Fruit fly (Drosophila melanogaster) whole organism, prepupa: ENCODE data around the gene aust.

Experiments used
- Blimp-1 ChIP-seq: fragments of 200-800 bp; sonication (Bioruptor generic); optimal IDR thresholded peaks from 3 replicates; lab custom pipeline; 2017; ENCODE audit warnings: missing biosample characterization, missing genetic modification characterization, mild to moderate bottlenecking, moderate library complexity, missing genetic modification reagents
- CG10631 ChIP-seq: fragments of 200-800 bp; sonication (Bioruptor generic); optimal IDR thresholded peaks from 2 replicates; lab custom pipeline; 2016; ENCODE audit warnings: missing biosample characterization, missing genetic modification characterization
- CG10669 ChIP-seq: fragments of 200-800 bp; sonication (Bioruptor generic); optimal IDR thresholded peaks from 3 replicates; lab custom pipeline; 2018; ENCODE audit warnings: missing biosample characterization, mild to moderate bottlenecking, missing genetic modification characterization, moderate library complexity
- CG15336 ChIP-seq: fragments of 200-800 bp; sonication (Bioruptor generic); IDR thresholded peaks from 2 replicates; pipeline ENCODE4 v1.3.6; 2022; ENCODE audit warnings: missing biosample characterization, missing genetic modification characterization
- CG1621 ChIP-seq: fragments of 200-800 bp; sonication (Bioruptor generic); optimal IDR thresholded peaks from 3 replicates; lab custom pipeline; 2018; ENCODE audit warnings: missing biosample characterization, mild to moderate bottlenecking, missing genetic modification characterization
- CG16779 ChIP-seq: fragments of 200-800 bp; sonication (Bioruptor generic); optimal IDR thresholded peaks from 3 replicates; lab custom pipeline; 2017; ENCODE audit warnings: missing biosample characterization, mild to moderate bottlenecking, missing genetic modification characterization
- CG3032 ChIP-seq: fragments of 200-800 bp; optimal IDR thresholded peaks from 2 replicates; lab custom pipeline; 2019; ENCODE audit warnings: missing biosample characterization, mild to moderate bottlenecking, missing genetic modification characterization, moderate library complexity
- CG31627 ChIP-seq: fragments of 200-800 bp; sonication (Bioruptor generic); optimal IDR thresholded peaks from 3 replicates; lab custom pipeline; 2016; ENCODE audit warnings: missing biosample characterization, missing genetic modification characterization
- CG32006 ChIP-seq: fragments of 200-800 bp; sonication (Bioruptor generic); optimal IDR thresholded peaks from 3 replicates; lab custom pipeline; 2017; ENCODE audit warnings: missing biosample characterization, mild to moderate bottlenecking, missing genetic modification characterization
- CG34406 ChIP-seq: fragments of 200-800 bp; sonication (Bioruptor generic); optimal IDR thresholded peaks from 3 replicates; lab custom pipeline; 2016; ENCODE audit warnings: missing biosample characterization, missing genetic modification characterization
- CG3919 ChIP-seq: fragments of 200-800 bp; sonication (Bioruptor generic); optimal IDR thresholded peaks from 3 replicates; lab custom pipeline; 2016; ENCODE audit warnings: missing biosample characterization, missing genetic modification characterization
- CG4318 ChIP-seq: fragments of 200-800 bp; sonication (Bioruptor generic); optimal IDR thresholded peaks from 3 replicates; lab custom pipeline; 2017; ENCODE audit warnings: missing biosample characterization, mild to moderate bottlenecking, missing genetic modification characterization
- CG6163 ChIP-seq: fragments of 200-800 bp; sonication (Bioruptor generic); IDR thresholded peaks from 3 replicates; pipeline ENCODE4 v1.3.6; 2022; ENCODE audit warnings: missing biosample characterization, missing genetic modification characterization
- CG6276 ChIP-seq: fragments of 200-800 bp; sonication (Bioruptor generic); optimal IDR thresholded peaks from 2 replicates; lab custom pipeline; 2017; ENCODE audit warnings: missing biosample characterization, mild to moderate bottlenecking, missing genetic modification characterization
- CG6792 ChIP-seq: fragments of 200-800 bp; sonication (Bioruptor generic); optimal IDR thresholded peaks from 3 replicates; lab custom pipeline; 2016; ENCODE audit warnings: missing biosample characterization, missing genetic modification characterization
- CG6808 ChIP-seq: fragments of 200-800 bp; sonication (Bioruptor generic); optimal IDR thresholded peaks from 3 replicates; lab custom pipeline; 2017; ENCODE audit warnings: missing biosample characterization, missing genetic modification characterization, mild to moderate bottlenecking, moderate library complexity, missing genetic modification reagents
- CG6854 ChIP-seq: fragments of 200-800 bp; sonication (Bioruptor generic); optimal IDR thresholded peaks from 2 replicates; lab custom pipeline; 2017; ENCODE audit warnings: missing biosample characterization, mild to moderate bottlenecking, missing genetic modification characterization
- CG7368 ChIP-seq: fragments of 200-800 bp; sonication (Bioruptor generic); optimal IDR thresholded peaks from 3 replicates; lab custom pipeline; 2016; ENCODE audit warnings: missing biosample characterization, missing genetic modification characterization
- CG8119 ChIP-seq: fragments of 200-800 bp; sonication (Bioruptor generic); IDR thresholded peaks from 3 replicates; pipeline ENCODE4 v1.3.6; 2022; ENCODE audit warnings: missing biosample characterization, missing genetic modification characterization
- CG8319 ChIP-seq: fragments of 200-800 bp; sonication (Bioruptor generic); optimal IDR thresholded peaks from 3 replicates; lab custom pipeline; 2016; ENCODE audit warnings: missing biosample characterization, missing genetic modification characterization
- CG8632 ChIP-seq: fragments of 200-800 bp; sonication (Bioruptor generic); optimal IDR thresholded peaks from 3 replicates; lab custom pipeline; 2016; ENCODE audit warnings: missing biosample characterization, missing genetic modification characterization
- Eip75B ChIP-seq: fragments of 200-800 bp; sonication (Bioruptor generic); optimal IDR thresholded peaks from 3 replicates; lab custom pipeline; 2016; ENCODE audit warnings: missing biosample characterization, missing genetic modification characterization
- Eip78C ChIP-seq: fragments of 200-800 bp; sonication (Bioruptor generic); peaks from one replicate; lab custom pipeline; 2016; ENCODE audit warnings: missing biosample characterization, missing genetic modification characterization
- Eip93F ChIP-seq: fragments of 200-800 bp; sonication (Bioruptor generic); optimal IDR thresholded peaks from 2 replicates; lab custom pipeline; 2016; ENCODE audit warnings: missing biosample characterization, mild to moderate bottlenecking, missing genetic modification characterization
- Ets21C ChIP-seq: fragments of 200-800 bp; sonication (Bioruptor generic); optimal IDR thresholded peaks from 3 replicates; lab custom pipeline; 2016; ENCODE audit warnings: missing biosample characterization, missing genetic modification characterization
- Ets96B ChIP-seq: fragments of 200-800 bp; optimal IDR thresholded peaks from 2 replicates; lab custom pipeline; 2019; ENCODE audit warnings: missing biosample characterization, mild to moderate bottlenecking, missing genetic modification characterization, moderate library complexity
- Gug ChIP-seq: fragments of 200-800 bp; sonication (Bioruptor generic); IDR thresholded peaks from 2 replicates; pipeline ENCODE4 v1.3.6; 2022; ENCODE audit warnings: missing biosample characterization, missing genetic modification characterization
- Hr38 ChIP-seq: sonication (Bioruptor generic); optimal IDR thresholded peaks from 2 replicates; lab custom pipeline; 2016; ENCODE audit warnings: missing biosample characterization, missing genetic modification characterization
- Hr39 ChIP-seq: fragments of 200-800 bp; sonication (Bioruptor generic); optimal IDR thresholded peaks from 2 replicates; lab custom pipeline; 2016; ENCODE audit warnings: missing biosample characterization, missing genetic modification characterization
- Hr4 ChIP-seq: fragments of 200-800 bp; sonication (Bioruptor generic); optimal IDR thresholded peaks from 3 replicates; lab custom pipeline; 2016; ENCODE audit warnings: missing biosample characterization, missing genetic modification characterization
- Lpt ChIP-seq: fragments of 200-800 bp; sonication (Bioruptor generic); optimal IDR thresholded peaks from 3 replicates; lab custom pipeline; 2016; ENCODE audit warnings: missing biosample characterization, missing genetic modification characterization
- Met ChIP-seq: fragments of 200-800 bp; sonication (Bioruptor generic); optimal IDR thresholded peaks from 3 replicates; lab custom pipeline; 2016; ENCODE audit warnings: missing biosample characterization, missing genetic modification characterization
- OdsH ChIP-seq: fragments of 200-800 bp; sonication (Bioruptor generic); optimal IDR thresholded peaks from 3 replicates; lab custom pipeline; 2016; ENCODE audit warnings: missing biosample characterization, missing genetic modification characterization
- Smox ChIP-seq: fragments of 200-800 bp; sonication (Bioruptor generic); optimal IDR thresholded peaks from 3 replicates; lab custom pipeline; 2016; ENCODE audit warnings: missing biosample characterization, missing genetic modification characterization
- Sox102F ChIP-seq: fragments of 200-800 bp; sonication (Bioruptor generic); optimal IDR thresholded peaks from 2 replicates; lab custom pipeline; 2016; ENCODE audit warnings: missing biosample characterization, mild to moderate bottlenecking, missing genetic modification characterization
- Sox15 ChIP-seq: fragments of 200-800 bp; sonication (Bioruptor generic); optimal IDR thresholded peaks from 3 replicates; lab custom pipeline; 2016; ENCODE audit warnings: missing biosample characterization, missing genetic modification characterization
- acj6 ChIP-seq: fragments of 200-800 bp; sonication (Bioruptor generic); optimal IDR thresholded peaks from 3 replicates; lab custom pipeline; 2016; ENCODE audit warnings: missing biosample characterization, missing genetic modification characterization
- cyc ChIP-seq: fragments of 200-800 bp; sonication (Bioruptor generic); optimal IDR thresholded peaks from 3 replicates; lab custom pipeline; 2016; ENCODE audit warnings: missing biosample characterization, missing genetic modification characterization
- dac ChIP-seq: fragments of 200-800 bp; sonication (Bioruptor generic); optimal IDR thresholded peaks from 2 replicates; lab custom pipeline; 2017; ENCODE audit warnings: missing biosample characterization, mild to moderate bottlenecking, missing genetic modification characterization
- dsx ChIP-seq: fragments of 200-800 bp; optimal IDR thresholded peaks from 3 replicates; lab custom pipeline; 2019; ENCODE audit warnings: missing biosample characterization, mild to moderate bottlenecking, missing genetic modification characterization, moderate library complexity; ENCODE audit not compliant: poor library complexity, severe bottlenecking
- eg ChIP-seq: fragments of 200-800 bp; sonication (Bioruptor generic); IDR thresholded peaks from 3 replicates; pipeline ENCODE4 v1.3.6; 2022; ENCODE audit warnings: missing biosample characterization, missing genetic modification characterization
- esn ChIP-seq: fragments of 200-800 bp; sonication (Bioruptor generic); optimal IDR thresholded peaks from 2 replicates; lab custom pipeline; 2016; ENCODE audit warnings: missing biosample characterization, mild to moderate bottlenecking, missing genetic modification characterization, moderate library complexity
- fd59A ChIP-seq: fragments of 200-800 bp; sonication (Bioruptor generic); optimal IDR thresholded peaks from 2 replicates; lab custom pipeline; 2017; ENCODE audit warnings: missing biosample characterization, mild to moderate bottlenecking, missing genetic modification characterization, missing genetic modification reagents
- fkh ChIP-seq: fragments of 200-800 bp; sonication (Bioruptor generic); optimal IDR thresholded peaks from 3 replicates; lab custom pipeline; 2017; ENCODE audit warnings: missing biosample characterization, mild to moderate bottlenecking, missing genetic modification characterization, moderate library complexity
- lz ChIP-seq: fragments of 200-800 bp; sonication (Bioruptor generic); optimal IDR thresholded peaks from 3 replicates; lab custom pipeline; 2016; ENCODE audit warnings: missing biosample characterization, missing genetic modification characterization
- net ChIP-seq: fragments of 200-800 bp; sonication (Bioruptor generic); optimal IDR thresholded peaks from 3 replicates; lab custom pipeline; 2016; ENCODE audit warnings: missing biosample characterization, missing genetic modification characterization
- salr ChIP-seq, 2 experiments: fragments of 200-800 bp; sonication (Bioruptor generic); optimal IDR thresholded peaks; 3 replicates each; lab custom pipeline; 2016 to 2018; ENCODE audit warnings: missing biosample characterization in 2 of 2, missing genetic modification characterization in 2 of 2, mild to moderate bottlenecking in 1 of 2
- spab ChIP-seq: fragments of 200-800 bp; sonication (Bioruptor generic); optimal IDR thresholded peaks from 2 replicates; lab custom pipeline; 2017; ENCODE audit warnings: missing biosample characterization, mild to moderate bottlenecking, missing genetic modification characterization, missing genetic modification reagents
- svp ChIP-seq: fragments of 200-800 bp; sonication (Bioruptor generic); peaks from one replicate; lab custom pipeline; 2016; ENCODE audit warnings: missing biosample characterization, missing genetic modification characterization
- topi ChIP-seq: fragments of 200-800 bp; sonication (Bioruptor generic); optimal IDR thresholded peaks from 3 replicates; lab custom pipeline; 2016; ENCODE audit warnings: missing biosample characterization, missing genetic modification characterization
- vri ChIP-seq: fragments of 200-800 bp; sonication (Bioruptor generic); optimal IDR thresholded peaks from 3 replicates; lab custom pipeline; 2016; ENCODE audit warnings: missing biosample characterization, mild to moderate bottlenecking, missing genetic modification characterization

aust gene

DNA sequence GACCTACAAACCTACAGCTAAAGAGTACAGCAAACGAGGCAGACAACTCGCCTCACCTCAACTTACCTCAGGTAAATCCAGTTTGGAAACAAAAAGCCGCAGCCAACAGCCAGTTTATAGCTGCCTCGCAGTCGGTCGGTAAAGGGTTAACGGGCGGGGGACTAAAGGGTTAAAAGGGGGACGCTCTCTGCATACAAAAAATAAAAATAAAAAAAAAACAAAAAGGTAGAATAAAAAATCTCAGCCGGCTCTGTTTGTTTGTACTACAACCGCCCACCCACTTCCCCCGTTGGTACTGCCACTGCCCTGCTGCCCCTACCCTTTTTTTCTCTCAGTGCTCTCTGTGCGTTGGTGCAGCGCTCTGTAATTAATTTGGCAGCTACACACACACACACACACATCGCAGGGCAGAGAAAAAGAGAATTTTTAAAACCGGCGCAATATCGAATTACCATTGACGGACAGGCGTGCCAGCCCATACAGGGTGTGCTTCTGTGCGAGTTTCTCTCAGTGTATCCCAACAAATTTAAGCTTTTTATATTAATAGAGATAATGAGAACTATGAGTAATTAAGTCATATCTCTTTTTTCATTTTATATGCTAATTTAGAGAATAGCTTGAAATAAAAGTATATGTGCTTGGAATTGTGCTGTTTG, 26.4 kb downstream of the aust start:
- peak; percentile 70 for TF ChIP-seq topi
- peak; percentile 89 for TF ChIP-seq Eip78C (GFP tag; lab: Kevin White, UChicago)
- peak; percentile 76 for TF ChIP-seq Met (GFP tag; lab: Kevin White, UChicago)
- peak; percentile 83 for TF ChIP-seq acj6 (GFP tag; lab: Kevin White, UChicago)
- peak; percentile 42 for TF ChIP-seq Hr4 (GFP tag; lab: Kevin White, UChicago)
- TF ChIP-seq Lpt (GFP tag; lab: Kevin White, UChicago): peak; percentile 65
- peak; percentile 87 for TF ChIP-seq CG3919 (GFP tag; lab: Kevin White, UChicago)
- TF ChIP-seq dac (GFP tag; lab: Kevin White, UChicago): no peak
- peak; percentile 76 for TF ChIP-seq CG31627 (GFP tag; lab: Kevin White, UChicago)
- TF ChIP-seq CG10631 (GFP tag; lab: Kevin White, UChicago): peak; percentile 81
- peak; percentile 78 for TF ChIP-seq esn (GFP tag; lab: Kevin White, UChicago)
- peak; percentile 73 for TF ChIP-seq CG1621 (tag; lab: Kevin White, UChicago)
- TF ChIP-seq CG32006 (GFP tag; lab: Kevin White, UChicago): peak; percentile 54
- TF ChIP-seq fd59A (GFP tag; lab: Kevin White, UChicago): peak; percentile 69
- peak; percentile 87 for TF ChIP-seq CG6792
- peak; percentile 68 for TF ChIP-seq CG3032
- peak; percentile 57 for TF ChIP-seq Eip93F (GFP tag; lab: Kevin White, UChicago)
- peak; percentile 17 for TF ChIP-seq CG6276
- peak; percentile 61 for TF ChIP-seq CG7368 (GFP tag; lab: Kevin White, UChicago)
- peak; percentile 65 for TF ChIP-seq Ets21C (GFP tag; lab: Kevin White, UChicago)
- TF ChIP-seq lz: peak; percentile 78
- TF ChIP-seq eg (GFP tag; lab: Robert Waterston, UW): peak; percentile 78
- peak; percentile 86 for TF ChIP-seq CG8319 (GFP tag; lab: Kevin White, UChicago)
- peak; percentile 9 to 43 for TF ChIP-seq salr (GFP tag; optimal IDR thresholded peaks at IDR 0.05; lab: Kevin White, UChicago)
- TF ChIP-seq CG10669 (GFP tag; lab: Kevin White, UChicago): peak; percentile 63
- peak; percentile 94 for TF ChIP-seq CG6163 (GFP tag; lab: Robert Waterston, UW)
- peak; percentile 79 for TF ChIP-seq OdsH (GFP tag; lab: Kevin White, UChicago)
- TF ChIP-seq Ets96B (tag; lab: Kevin White, UChicago): peak; percentile 50
- TF ChIP-seq Hr39 (GFP tag; lab: Kevin White, UChicago): peak; percentile 80
- peak; percentile 84 for TF ChIP-seq CG34406 (GFP tag; lab: Kevin White, UChicago)
- TF ChIP-seq Sox102F: peak; percentile 75
- peak; percentile 74 for TF ChIP-seq CG8119 (GFP tag; lab: Robert Waterston, UW)
- peak; percentile 53 for TF ChIP-seq Blimp-1 (GFP tag; lab: Kevin White, UChicago)
- peak; percentile 25 for TF ChIP-seq CG6854 (GFP tag; lab: Kevin White, UChicago)
- peak; percentile 87 for TF ChIP-seq spab (GFP tag; lab: Kevin White, UChicago)
- TF ChIP-seq vri (GFP tag; lab: Kevin White, UChicago): peak; percentile 36
- TF ChIP-seq svp (GFP tag; lab: Kevin White, UChicago): peak; percentile 88
- TF ChIP-seq Eip75B: peak; percentile 87
- TF ChIP-seq net (GFP tag; lab: Kevin White, UChicago): peak; percentile 79
- TF ChIP-seq fkh (GFP tag; lab: Kevin White, UChicago): no peak
- no peak for TF ChIP-seq Hr38 (GFP tag; lab: Kevin White, UChicago)
- peak; percentile 74 for TF ChIP-seq Sox15 (GFP tag; lab: Kevin White, UChicago)
- TF ChIP-seq Smox (GFP tag; lab: Kevin White, UChicago): peak; percentile 66
- peak; percentile 67 for TF ChIP-seq CG16779 (tag; lab: Kevin White, UChicago)
- peak; percentile 23 for TF ChIP-seq CG4318 (GFP tag; lab: Kevin White, UChicago)
- TF ChIP-seq cyc (GFP tag; lab: Kevin White, UChicago): peak; percentile 76
- TF ChIP-seq Gug (GFP tag; lab: Robert Waterston, UW): peak; percentile 36; the same call in 1 of the 2 replicates
- TF ChIP-seq CG8632 (GFP tag; lab: Kevin White, UChicago): peak; percentile 75
- TF ChIP-seq CG15336 (GFP tag; lab: Robert Waterston, UW): peak; percentile 68
- TF ChIP-seq dsx: peak; percentile 21
- peak; percentile 86 for TF ChIP-seq CG6808 (GFP tag; lab: Kevin White, UChicago)
